Fruit fly (Drosophila melanogaster) whole organism, embryonic: Measurements from ENCODE around the gene CG13896.

Experiments used
- CG11398 ChIP-seq: fragments of 200-800 bp; sonication (Bioruptor generic); optimal IDR thresholded peaks from 2 replicates; lab custom pipeline; 2016; ENCODE audit warnings: missing biosample characterization, missing genetic modification characterization
- CG12155 ChIP-seq: fragments of 200-800 bp; sonication (Bioruptor generic); optimal IDR thresholded peaks from 3 replicates; lab custom pipeline; 2016; ENCODE audit warnings: missing biosample characterization, missing genetic modification characterization
- CG12659 ChIP-seq: fragments of 200-800 bp; sonication (Bioruptor generic); optimal IDR thresholded peaks from 3 replicates; lab custom pipeline; 2017; ENCODE audit warnings: mild to moderate bottlenecking, missing biosample characterization, missing genetic modification reagents, missing genetic modification characterization
- CG13123 ChIP-seq: fragments of 200-800 bp; sonication (Bioruptor generic); optimal IDR thresholded peaks from 2 replicates; lab custom pipeline; 2016; ENCODE audit warnings: missing biosample characterization, missing genetic modification characterization
- CG13296 ChIP-seq: fragments of 200-800 bp; sonication (Bioruptor generic); optimal IDR thresholded peaks from 3 replicates; lab custom pipeline; 2018; ENCODE audit warnings: missing biosample characterization, mild to moderate bottlenecking, missing genetic modification characterization
- CG16813 ChIP-seq: fragments of 200-800 bp; sonication (Bioruptor generic); IDR thresholded peaks from 3 replicates; pipeline ENCODE4 v1.3.6; 2022; ENCODE audit warnings: missing biosample characterization, missing genetic modification characterization; ENCODE audit not compliant: partially characterized antibody
- CG17359 ChIP-seq: fragments of 200-800 bp; sonication (Bioruptor generic); optimal IDR thresholded peaks from 3 replicates; lab custom pipeline; 2018; ENCODE audit warnings: missing biosample characterization, mild to moderate bottlenecking, missing genetic modification characterization, moderate library complexity
- CG2199 ChIP-seq: fragments of 200-800 bp; sonication (Bioruptor generic); IDR thresholded peaks from 3 replicates; pipeline ENCODE4 v1.3.6; 2022; ENCODE audit warnings: missing biosample characterization, missing genetic modification characterization
- CG2875 ChIP-seq: fragments of 200-800 bp; sonication (Bioruptor generic); optimal IDR thresholded peaks from 2 replicates; lab custom pipeline; 2017; ENCODE audit warnings: missing biosample characterization, mild to moderate bottlenecking, missing genetic modification characterization, missing genetic modification reagents
- CG33557 ChIP-seq: fragments of 200-800 bp; sonication (Bioruptor generic); optimal IDR thresholded peaks from 2 replicates; lab custom pipeline; 2019; ENCODE audit warnings: missing biosample characterization, mild to moderate bottlenecking, missing genetic modification characterization, moderate library complexity
- CG34224 ChIP-seq: fragments of 200-800 bp; sonication (Bioruptor generic); IDR thresholded peaks from 3 replicates; pipeline ENCODE4 v1.3.6; 2022; ENCODE audit warnings: missing biosample characterization, missing genetic modification characterization; ENCODE audit not compliant: partially characterized antibody
- CG5953 ChIP-seq: fragments of 200-800 bp; sonication (Bioruptor generic); IDR thresholded peaks from 2 replicates; pipeline ENCODE4 v1.3.6; 2022; ENCODE audit warnings: missing biosample characterization, missing genetic modification characterization
- CG7556 ChIP-seq: fragments of 200-800 bp; sonication (Bioruptor generic); optimal IDR thresholded peaks from 2 replicates; lab custom pipeline; 2017; ENCODE audit warnings: missing biosample characterization, mild to moderate bottlenecking, missing genetic modification characterization
- CG7987 ChIP-seq: fragments of 200-800 bp; sonication (Bioruptor generic); optimal IDR thresholded peaks from 2 replicates; lab custom pipeline; 2018; ENCODE audit warnings: missing biosample characterization, mild to moderate bottlenecking, missing genetic modification characterization, moderate library complexity
- CG8388 ChIP-seq: fragments of 200-800 bp; sonication (Bioruptor generic); optimal IDR thresholded peaks from 2 replicates; lab custom pipeline; 2019; ENCODE audit warnings: missing biosample characterization, mild to moderate bottlenecking, missing genetic modification characterization, moderate library complexity
- Chrac-16 ChIP-seq: fragments of 200-800 bp; sonication (Bioruptor generic); optimal IDR thresholded peaks from 3 replicates; lab custom pipeline; 2016; ENCODE audit warnings: missing biosample characterization, missing genetic modification characterization
- Deaf1 ChIP-seq: fragments of 200-800 bp; optimal IDR thresholded peaks from 3 replicates; lab custom pipeline; 2019; ENCODE audit warnings: missing biosample characterization, mild to moderate bottlenecking, missing genetic modification characterization, moderate library complexity
- Dfd ChIP-seq, 2 experiments: fragments of >200 bp; optimal IDR thresholded peaks; 2 replicates each; lab custom pipeline; 2017; ENCODE audit warnings: missing biosample characterization in 2 of 2, missing genetic modification characterization in 2 of 2
- Doc3 ChIP-seq: fragments of 200-800 bp; sonication (Bioruptor generic); IDR thresholded peaks from 3 replicates; pipeline ENCODE4 v1.3.6; 2022; ENCODE audit warnings: missing biosample characterization, missing genetic modification characterization; ENCODE audit not compliant: partially characterized antibody
- Mes4 ChIP-seq: fragments of 200-800 bp; sonication (Bioruptor generic); optimal IDR thresholded peaks from 2 replicates; lab custom pipeline; 2016; ENCODE audit warnings: missing biosample characterization, missing genetic modification characterization
- NC2α ChIP-seq: fragments of 200-800 bp; sonication (Bioruptor generic); optimal IDR thresholded peaks from 2 replicates; lab custom pipeline; 2016; ENCODE audit warnings: missing biosample characterization, missing genetic modification characterization
- Optix ChIP-seq: fragments of 200-800 bp; sonication (Bioruptor generic); IDR thresholded peaks from 3 replicates; pipeline ENCODE4 v1.3.6; 2022; ENCODE audit warnings: missing biosample characterization, missing genetic modification characterization
- Rfx ChIP-seq: fragments of 200-800 bp; sonication (Bioruptor generic); IDR thresholded peaks from 2 replicates; pipeline ENCODE4 v1.3.6; 2022; ENCODE audit warnings: missing biosample characterization, missing genetic modification characterization
- Sox100B ChIP-seq: fragments of 200-800 bp; sonication (Bioruptor generic); optimal IDR thresholded peaks from 3 replicates; lab custom pipeline; 2018; ENCODE audit warnings: missing biosample characterization, mild to moderate bottlenecking, missing genetic modification characterization
- Vsx1 ChIP-seq: fragments of 200-800 bp; sonication (Bioruptor generic); optimal IDR thresholded peaks from 2 replicates; lab custom pipeline; 2017; ENCODE audit warnings: missing biosample characterization, mild to moderate bottlenecking, missing genetic modification characterization, missing genetic modification reagents
- cato ChIP-seq: fragments of 200-800 bp; sonication (Bioruptor generic); optimal IDR thresholded peaks from 2 replicates; lab custom pipeline; 2016; ENCODE audit warnings: missing biosample characterization, missing genetic modification characterization, borderline replicate concordance
- chinmo ChIP-seq: fragments of 200-800 bp; sonication (Bioruptor generic); IDR thresholded peaks from 4 replicates; pipeline ENCODE4 v1.3.6; 2022; ENCODE audit warnings: missing biosample characterization, missing genetic modification characterization; ENCODE audit not compliant: partially characterized antibody
- dpn ChIP-seq, 2 experiments: fragments of 200-800 bp; sonication (Bioruptor generic); optimal IDR thresholded peaks; 3 replicates each; lab custom pipeline; 2016; ENCODE audit warnings: missing biosample characterization in 2 of 2, missing genetic modification characterization in 2 of 2
- ftz-f1 ChIP-seq: fragments of 200-800 bp; sonication (Bioruptor generic); optimal IDR thresholded peaks from 2 replicates; lab custom pipeline; 2016; ENCODE audit warnings: missing biosample characterization, missing genetic modification characterization
- fu2 ChIP-seq: fragments of 200-800 bp; sonication (Bioruptor generic); optimal IDR thresholded peaks from 2 replicates; lab custom pipeline; 2016; ENCODE audit warnings: missing biosample characterization, missing genetic modification characterization
- gt ChIP-seq: fragments of 200-800 bp; sonication (Bioruptor generic); IDR thresholded peaks from 2 replicates; pipeline ENCODE4 v1.3.6; 2022; ENCODE audit warnings: missing biosample characterization, missing genetic modification characterization
- h ChIP-seq: fragments of >200 bp; optimal IDR thresholded peaks from 2 replicates; lab custom pipeline; 2017
- hbn ChIP-seq: fragments of 200-800 bp; sonication (Bioruptor generic); IDR thresholded peaks from 2 replicates; pipeline ENCODE4 v1.3.6; 2022; ENCODE audit warnings: missing biosample characterization, missing genetic modification characterization; ENCODE audit not compliant: partially characterized antibody
- insv ChIP-seq, 2 experiments: fragments of 200-800 bp; sonication (Bioruptor generic); optimal IDR thresholded peaks; 3 replicates each; lab custom pipeline; 2016 to 2018; ENCODE audit warnings: missing biosample characterization in 2 of 2, missing genetic modification characterization in 2 of 2
- jing ChIP-seq: fragments of 200-800 bp; sonication (Bioruptor generic); optimal IDR thresholded peaks from 2 replicates; lab custom pipeline; 2018; ENCODE audit warnings: missing biosample characterization, mild to moderate bottlenecking, missing genetic modification characterization
- kay ChIP-seq: fragments of 200-800 bp; sonication (Bioruptor generic); optimal IDR thresholded peaks from 2 replicates; lab custom pipeline; 2016; ENCODE audit warnings: missing biosample characterization, missing genetic modification characterization
- lov ChIP-seq, 2 experiments: fragments of 200-800 bp in 1 of 2; fragments of >200 bp in 1 of 2; sonication (Bioruptor generic) in 1 of 2; IDR thresholded peaks in 1 of 2; optimal IDR thresholded peaks in 1 of 2; 2 replicates in 1 of 2; 3 replicates in 1 of 2; pipeline versions ENCODE4 v1.3.6 to Lab custom; 2017 to 2022; ENCODE audit warnings: missing biosample characterization in 1 of 2, missing genetic modification characterization in 1 of 2
- sim ChIP-seq: fragments of 200-800 bp; sonication (Bioruptor generic); IDR thresholded peaks from 2 replicates; pipeline ENCODE4 v1.3.6; 2022; ENCODE audit warnings: missing biosample characterization, missing genetic modification characterization
- sisA ChIP-seq: fragments of 200-800 bp; sonication (Bioruptor generic); IDR thresholded peaks from 2 replicates; pipeline ENCODE4 v1.3.6; 2022; ENCODE audit warnings: missing biosample characterization, missing genetic modification characterization
- slou ChIP-seq: fragments of 200-800 bp; sonication (Bioruptor generic); optimal IDR thresholded peaks from 3 replicates; lab custom pipeline; 2016; ENCODE audit warnings: missing biosample characterization, missing genetic modification characterization
- sob ChIP-seq: fragments of 200-800 bp; sonication (Bioruptor generic); IDR thresholded peaks from 2 replicates; pipeline ENCODE4 v1.3.6; 2022; ENCODE audit warnings: missing biosample characterization, missing genetic modification characterization
- ssp ChIP-seq: fragments of 200-800 bp; sonication (Bioruptor generic); IDR thresholded peaks from 2 replicates; pipeline ENCODE4 v1.3.6; 2022; ENCODE audit warnings: missing biosample characterization, missing genetic modification characterization
- stc ChIP-seq: fragments of 200-800 bp; sonication (Bioruptor generic); IDR thresholded peaks from 2 replicates; pipeline ENCODE4 v1.3.6; 2022; ENCODE audit warnings: missing biosample characterization, missing genetic modification characterization
- tup ChIP-seq: fragments of 200-800 bp; sonication (Bioruptor generic); optimal IDR thresholded peaks from 2 replicates; lab custom pipeline; 2016; ENCODE audit warnings: missing biosample characterization, mild to moderate bottlenecking, missing genetic modification characterization, moderate library complexity
- twi ChIP-seq: fragments of 200-800 bp; optimal IDR thresholded peaks from 2 replicates; lab custom pipeline; 2019; ENCODE audit warnings: missing biosample characterization, mild to moderate bottlenecking, missing genetic modification characterization, moderate library complexity
- wor ChIP-seq: fragments of 200-800 bp; sonication (Bioruptor generic); IDR thresholded peaks from 2 replicates; pipeline ENCODE4 v1.3.6; 2022; ENCODE audit warnings: missing biosample characterization, missing genetic modification characterization
- yki ChIP-seq: fragments of >200 bp; optimal IDR thresholded peaks from 3 replicates; lab custom pipeline; 2018
- zf30C ChIP-seq: fragments of 200-800 bp; sonication (Bioruptor generic); optimal IDR thresholded peaks from 3 replicates; lab custom pipeline; 2018; ENCODE audit warnings: missing biosample characterization, mild to moderate bottlenecking, missing genetic modification characterization
- zfh2 ChIP-seq: fragments of 200-800 bp; sonication (Bioruptor generic); optimal IDR thresholded peaks from 2 replicates; lab custom pipeline; 2016; ENCODE audit warnings: missing biosample characterization, missing genetic modification characterization

CG13896 gene

dm6 chr3L:699368-700150 lies 12.1 kb downstream of the CG13896 start (continued):
- TF ChIP-seq tup (GFP tag; lab: Kevin White, UChicago) = no peak
- TF ChIP-seq CG12155 (GFP tag; lab: Kevin White, UChicago) = peak; percentile 24
- no peak for TF ChIP-seq CG13296 (GFP tag; lab: Kevin White, UChicago)
- no peak for TF ChIP-seq CG2875
- TF ChIP-seq Doc3 = no peak
- TF ChIP-seq gt (GFP tag; lab: Robert Waterston, UW) = no peak
- no peak for TF ChIP-seq Vsx1 (GFP tag; lab: Kevin White, UChicago)
- no peak for TF ChIP-seq CG7987
- TF ChIP-seq fu2 (GFP tag; lab: Kevin White, UChicago) = no peak
- peak; percentile 15 for TF ChIP-seq twi (tag; lab: Kevin White, UChicago)
- peak; percentile 77 for TF ChIP-seq CG7556 (GFP tag; lab: Kevin White, UChicago)
- TF ChIP-seq kay (GFP tag; lab: Kevin White, UChicago) = no peak
- TF ChIP-seq wor (GFP tag; lab: Robert Waterston, UW) = no peak
- 0 out of 2 replicates have a peak, but pooled peaks have one; percentile 23 for TF ChIP-seq sob
- peak; percentile 52 for TF ChIP-seq Sox100B (GFP tag; lab: Kevin White, UChicago)
- TF ChIP-seq sisA (GFP tag; lab: Robert Waterston, UW) = no peak
- TF ChIP-seq jing (GFP tag; lab: Kevin White, UChicago) = peak; percentile 19
- no peak for TF ChIP-seq h (lab: Kevin White, UChicago)
- TF ChIP-seq CG34224 (GFP tag; lab: Robert Waterston, UW) = peak; percentile 9; the same call in 1 of the 3 replicates
- no peak; the same call in none of the 2 replicates for TF ChIP-seq Rfx (GFP tag; lab: Robert Waterston, UW)
- peak; percentile 28; the same call in 1 of the 2 replicates for TF ChIP-seq stc (GFP tag; lab: Robert Waterston, UW)
- 0 out of 3 replicates have a peak, but pooled peaks have one; percentile 11 for TF ChIP-seq Optix (GFP tag; lab: Robert Waterston, UW)
- no peak for TF ChIP-seq ftz-f1 (GFP tag; lab: Kevin White, UChicago)
- TF ChIP-seq CG12659 = peak; percentile 50
- TF ChIP-seq CG13123 = no peak
- TF ChIP-seq CG2199 (GFP tag; lab: Robert Waterston, UW) = no peak
- TF ChIP-seq sim (GFP tag; lab: Robert Waterston, UW) = no peak
- peak; percentile 12 for TF ChIP-seq CG33557
- peak; percentile 34 for TF ChIP-seq zfh2 (GFP tag; lab: Kevin White, UChicago)
- TF ChIP-seq ssp (GFP tag; lab: Robert Waterston, UW) = 0 out of 2 replicates have a peak, but pooled peaks have one; percentile 4
- TF ChIP-seq Chrac-16 (GFP tag; lab: Kevin White, UChicago) = peak; percentile 59
- no peak for TF ChIP-seq slou (GFP tag; lab: Kevin White, UChicago)
- TF ChIP-seq cato = peak; percentile 29
- peak; percentile 43 for TF ChIP-seq CG8388 (GFP tag; lab: Kevin White, UChicago)
- TF ChIP-seq Dfd (GFP tag; optimal IDR thresholded peaks at IDR 0.05; lab: Kevin White, UChicago) = no peak
- TF ChIP-seq dpn (GFP tag; optimal IDR thresholded peaks at IDR 0.05; lab: Kevin White, UChicago) = peak in 1 of 2 experiments; percentile 29
- no peak for TF ChIP-seq CG16813 (GFP tag; lab: Robert Waterston, UW)
- no peak for TF ChIP-seq CG17359 (tag; lab: Kevin White, UChicago)
- no peak for TF ChIP-seq hbn (GFP tag; lab: Robert Waterston, UW)
- no peak for TF ChIP-seq NC2α (GFP tag; lab: Kevin White, UChicago)
- TF ChIP-seq CG5953 (GFP tag; lab: Robert Waterston, UW) = no peak
- peak; percentile 99 for TF ChIP-seq Deaf1 (tag; lab: Kevin White, UChicago)
- no peak for TF ChIP-seq CG11398
- TF ChIP-seq lov (optimal IDR thresholded peaks at IDR 0.05; lab: Kevin White, UChicago) = no peak
- TF ChIP-seq lov (GFP tag; IDR thresholded peaks at IDR 0.05; lab: Robert Waterston, UW) = 0 out of 3 replicates have a peak, but pooled peaks have one; percentile 49
- no peak for TF ChIP-seq zf30C (GFP tag; lab: Kevin White, UChicago)
- TF ChIP-seq yki (lab: Kevin White, UChicago) = no peak
- TF ChIP-seq chinmo = peak; percentile 65; the same call in 2 of the 4 replicates
- no peak for TF ChIP-seq insv (GFP tag; optimal IDR thresholded peaks at IDR 0.05; lab: Kevin White, UChicago)
- TF ChIP-seq Mes4 = no peak
